Fruit fly (Drosophila melanogaster) whole organism, adult: ENCODE measurements around the gene CG10348.

ENCODE experiments used
- CG11617 ChIP-seq: fragments of 200-800 bp; sonication (Bioruptor generic); optimal IDR thresholded peaks from 2 replicates; lab custom pipeline; 2017; ENCODE audit warnings: mild to moderate bottlenecking, missing biosample characterization, missing genetic modification reagents, missing genetic modification characterization
- CG12768 ChIP-seq: fragments of 200-800 bp; sonication (Bioruptor generic); optimal IDR thresholded peaks from 2 replicates; lab custom pipeline; 2017; ENCODE audit warnings: missing biosample characterization, missing genetic modification characterization, mild to moderate bottlenecking, moderate library complexity, missing genetic modification reagents
- CG14711 ChIP-seq: fragments of 200-800 bp; sonication (Bioruptor generic); optimal IDR thresholded peaks from 2 replicates; lab custom pipeline; 2018; ENCODE audit warnings: missing biosample characterization, mild to moderate bottlenecking, missing genetic modification characterization, moderate library complexity
- CG1620 ChIP-seq: fragments of 200-800 bp; sonication (Bioruptor generic); optimal IDR thresholded peaks from 2 replicates; lab custom pipeline; 2016; ENCODE audit warnings: missing biosample characterization, missing genetic modification characterization
- CG33017 ChIP-seq: fragments of 200-800 bp; sonication (Bioruptor generic); optimal IDR thresholded peaks from 2 replicates; lab custom pipeline; 2018; ENCODE audit warnings: missing biosample characterization, mild to moderate bottlenecking, missing genetic modification characterization, moderate library complexity
- CG5204 ChIP-seq: fragments of 200-800 bp; sonication (Bioruptor generic); optimal IDR thresholded peaks from 2 replicates; lab custom pipeline; 2016; ENCODE audit warnings: missing biosample characterization, missing genetic modification characterization
- CG7045 ChIP-seq: fragments of 200-800 bp; sonication (Bioruptor generic); optimal IDR thresholded peaks from 2 replicates; lab custom pipeline; 2017; ENCODE audit warnings: missing biosample characterization, mild to moderate bottlenecking, missing genetic modification characterization
- CG7101 ChIP-seq: fragments of 200-800 bp; sonication (Bioruptor generic); optimal IDR thresholded peaks from 2 replicates; lab custom pipeline; 2018; ENCODE audit warnings: missing biosample characterization, mild to moderate bottlenecking, missing genetic modification characterization, moderate library complexity
- Clk ChIP-seq: fragments of 200-800 bp; sonication (Bioruptor generic); optimal IDR thresholded peaks from 2 replicates; lab custom pipeline; 2017; ENCODE audit warnings: missing biosample characterization, missing genetic modification characterization
- Crg-1 ChIP-seq: fragments of 200-800 bp; sonication (Bioruptor generic); optimal IDR thresholded peaks from 2 replicates; lab custom pipeline; 2016; ENCODE audit warnings: missing biosample characterization, missing genetic modification characterization
- Hr96 ChIP-seq: fragments of 200-800 bp; sonication (Bioruptor generic); optimal IDR thresholded peaks from 2 replicates; lab custom pipeline; 2016; ENCODE audit warnings: missing biosample characterization, missing genetic modification characterization
- Mnt ChIP-seq: fragments of 200-800 bp; sonication (Bioruptor generic); optimal IDR thresholded peaks from 2 replicates; lab custom pipeline; 2016; ENCODE audit warnings: missing biosample characterization, mild to moderate bottlenecking, missing genetic modification characterization
- bab1 ChIP-seq: fragments of 200-800 bp; sonication (Bioruptor generic); optimal IDR thresholded peaks from 3 replicates; lab custom pipeline; 2019; ENCODE audit warnings: missing biosample characterization, mild to moderate bottlenecking, missing genetic modification characterization, moderate library complexity
- cic ChIP-seq: fragments of 200-800 bp; sonication (Bioruptor generic); optimal IDR thresholded peaks from 2 replicates; lab custom pipeline; 2017; ENCODE audit warnings: missing biosample characterization, mild to moderate bottlenecking, missing genetic modification characterization, moderate library complexity
- cnc ChIP-seq, 2 experiments: fragments of >200 bp; optimal IDR thresholded peaks; 2 replicates each; lab custom pipeline; 2017
- kay ChIP-seq: fragments of 200-800 bp; sonication (Bioruptor generic); peaks from one replicate; lab custom pipeline; 2016; ENCODE audit warnings: missing biosample characterization, missing genetic modification characterization, borderline replicate concordance
- ovo ChIP-seq: fragments of 200-800 bp; sonication (Bioruptor generic); optimal IDR thresholded peaks from 2 replicates; lab custom pipeline; 2016; ENCODE audit warnings: missing biosample characterization, missing genetic modification characterization
- pad ChIP-seq: fragments of 200-800 bp; sonication (Bioruptor generic); optimal IDR thresholded peaks from 3 replicates; lab custom pipeline; 2017; ENCODE audit warnings: missing biosample characterization, missing genetic modification characterization, mild to moderate bottlenecking, moderate library complexity, missing genetic modification reagents
- tj ChIP-seq: fragments of 200-800 bp; sonication (Bioruptor generic); optimal IDR thresholded peaks from 3 replicates; lab custom pipeline; 2017; ENCODE audit warnings: missing biosample characterization, mild to moderate bottlenecking, missing genetic modification characterization, moderate library complexity
- toe ChIP-seq: fragments of 200-800 bp; sonication (Bioruptor generic); optimal IDR thresholded peaks from 2 replicates; lab custom pipeline; 2016; ENCODE audit warnings: missing biosample characterization, missing genetic modification characterization

CG10348 gene

DNA sequence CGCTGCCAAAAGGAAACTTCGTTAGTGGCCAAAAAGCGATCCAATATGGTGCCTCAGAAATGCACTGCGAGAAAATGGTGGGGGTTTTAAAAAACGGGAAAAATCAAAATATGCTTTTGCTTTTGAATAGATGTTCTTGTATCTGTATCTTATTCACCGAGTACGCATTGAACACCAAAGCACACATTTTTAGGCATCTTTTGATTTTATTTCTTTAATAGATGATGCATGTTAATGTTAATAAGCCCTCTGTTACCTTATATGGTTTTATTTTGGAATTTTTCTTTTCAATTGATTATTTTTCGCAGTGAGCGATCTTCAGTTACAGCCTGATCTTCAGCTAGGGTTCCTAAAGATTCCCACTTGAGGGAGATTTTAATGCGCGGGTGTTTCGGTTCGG is 11.6 kb upstream of the CG10348 start:
- TF ChIP-seq Hr96 (GFP tag; lab: Kevin White, UChicago): no peak
- TF ChIP-seq Mnt (GFP tag; lab: Kevin White, UChicago): no peak
- no peak for TF ChIP-seq CG7045 (GFP tag; lab: Kevin White, UChicago)
- TF ChIP-seq CG12768 (GFP tag; lab: Kevin White, UChicago): no peak
- TF ChIP-seq tj (GFP tag; lab: Kevin White, UChicago): no peak
- TF ChIP-seq CG1620 (GFP tag; lab: Kevin White, UChicago): no peak
- TF ChIP-seq pad (GFP tag; lab: Kevin White, UChicago): no peak
- no peak for TF ChIP-seq CG5204 (GFP tag; lab: Kevin White, UChicago)
- TF ChIP-seq Crg-1 (GFP tag; lab: Kevin White, UChicago): no peak

DNA sequence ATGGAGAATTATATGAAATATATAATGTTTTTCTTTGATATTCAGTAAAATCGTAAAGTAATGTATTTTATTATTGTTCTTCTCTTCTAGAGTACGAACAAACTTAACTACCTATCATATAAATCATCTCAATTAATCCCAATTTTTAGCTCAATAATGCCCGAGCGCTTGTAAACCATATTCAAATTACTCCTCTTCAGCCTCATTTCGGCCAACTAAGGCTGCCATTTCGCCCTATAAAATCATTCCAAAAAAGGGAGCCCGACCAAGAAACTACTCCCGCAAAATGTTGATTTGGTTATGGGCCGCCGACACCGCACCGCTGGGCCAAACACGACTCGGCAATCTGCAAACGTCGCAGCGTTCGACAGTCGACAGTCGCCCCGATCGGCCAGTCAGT is 10.4 kb upstream of the CG10348 start:
- no peak for TF ChIP-seq cnc (optimal IDR thresholded peaks at IDR 0.05; lab: Kevin White, UChicago)
- TF ChIP-seq kay (GFP tag; lab: Kevin White, UChicago): no peak

DNA sequence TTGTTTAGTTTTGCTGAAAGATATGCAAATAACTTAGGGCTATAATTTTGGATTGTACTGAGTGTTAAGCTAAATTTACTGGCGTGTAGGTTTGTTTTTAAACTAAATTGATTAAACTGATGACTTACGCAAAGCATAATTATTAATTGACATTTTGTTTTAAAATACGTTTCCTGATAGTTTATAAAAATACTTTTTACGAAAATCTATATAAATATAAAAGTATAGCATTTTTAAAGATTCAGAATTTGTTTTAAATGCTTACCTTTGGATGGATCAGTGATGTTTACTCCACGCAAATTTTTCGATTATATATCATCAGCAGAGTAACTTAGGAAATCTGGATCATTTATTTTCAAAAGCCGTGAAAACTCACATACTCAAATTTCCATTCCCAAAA is 7.7 kb upstream of the CG10348 start, which contains the start of the genes CG42752 and CG15167:
TSS of gene CG42752 (minus strand) at position 101 of the 400 bp plus-strand sequence.
TSS of gene CG15167 (plus strand) at position 349 of the 400 bp plus-strand sequence.
- TF ChIP-seq bab1 (GFP tag; lab: Kevin White, UChicago) (no peak), CG7045 (GFP tag; lab: Kevin White, UChicago) (no peak), Clk (GFP tag; lab: Kevin White, UChicago) (no peak), Mnt (GFP tag; lab: Kevin White, UChicago) (no peak), CG1620 (GFP tag; lab: Kevin White, UChicago) (no peak), kay (GFP tag; lab: Kevin White, UChicago) (no peak), cic (GFP tag; lab: Kevin White, UChicago) (no peak), tj (GFP tag; lab: Kevin White, UChicago) (no peak), CG11617 (no peak), ovo (GFP tag; lab: Kevin White, UChicago) (no peak), CG5204 (GFP tag; lab: Kevin White, UChicago) (no peak), Hr96 (GFP tag; lab: Kevin White, UChicago) (no peak), pad (GFP tag; lab: Kevin White, UChicago) (no peak), CG14711 (tag; lab: Kevin White, UChicago) (no peak), cnc (optimal IDR thresholded peaks at IDR 0.05; lab: Kevin White, UChicago) (no peak), Crg-1 (GFP tag; lab: Kevin White, UChicago) (no peak), CG33017 (tag; lab: Kevin White, UChicago) (no peak), CG7101 (tag; lab: Kevin White, UChicago) (no peak), toe (GFP tag; lab: Kevin White, UChicago) (no peak)

DNA sequence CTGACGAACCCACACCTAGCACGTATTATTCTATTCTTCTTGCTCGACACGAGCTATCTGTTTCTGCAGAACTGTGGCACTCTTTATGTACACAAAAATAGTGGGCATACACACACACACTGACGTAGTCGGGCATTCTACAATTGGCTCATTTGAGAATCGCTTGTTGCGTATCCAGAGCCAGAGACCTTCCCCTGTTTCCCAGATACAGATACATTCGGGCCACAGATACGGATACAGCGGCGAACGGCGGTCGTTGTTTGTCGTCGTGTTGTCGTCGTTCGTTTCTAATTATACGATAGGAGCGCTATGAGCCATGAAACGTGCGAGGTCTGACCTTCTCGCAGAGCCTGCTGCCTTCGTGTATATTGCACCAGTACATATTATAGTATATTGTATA is 4.9 kb upstream of the CG10348 start:
- no peak for TF ChIP-seq Clk (GFP tag; lab: Kevin White, UChicago)
- TF ChIP-seq cnc (optimal IDR thresholded peaks at IDR 0.05; lab: Kevin White, UChicago): no peak
- no peak for TF ChIP-seq cic (GFP tag; lab: Kevin White, UChicago)
- no peak for TF ChIP-seq ovo (GFP tag; lab: Kevin White, UChicago)
- no peak for TF ChIP-seq Crg-1 (GFP tag; lab: Kevin White, UChicago)
- no peak for TF ChIP-seq pad (GFP tag; lab: Kevin White, UChicago)
- no peak for TF ChIP-seq bab1 (GFP tag; lab: Kevin White, UChicago)
- TF ChIP-seq tj (GFP tag; lab: Kevin White, UChicago): no peak
- TF ChIP-seq kay (GFP tag; lab: Kevin White, UChicago): no peak
- TF ChIP-seq CG7045 (GFP tag; lab: Kevin White, UChicago): no peak
- no peak for TF ChIP-seq CG12768 (GFP tag; lab: Kevin White, UChicago)
- TF ChIP-seq CG7101 (tag; lab: Kevin White, UChicago): no peak
- TF ChIP-seq CG5204 (GFP tag; lab: Kevin White, UChicago): no peak

DNA sequence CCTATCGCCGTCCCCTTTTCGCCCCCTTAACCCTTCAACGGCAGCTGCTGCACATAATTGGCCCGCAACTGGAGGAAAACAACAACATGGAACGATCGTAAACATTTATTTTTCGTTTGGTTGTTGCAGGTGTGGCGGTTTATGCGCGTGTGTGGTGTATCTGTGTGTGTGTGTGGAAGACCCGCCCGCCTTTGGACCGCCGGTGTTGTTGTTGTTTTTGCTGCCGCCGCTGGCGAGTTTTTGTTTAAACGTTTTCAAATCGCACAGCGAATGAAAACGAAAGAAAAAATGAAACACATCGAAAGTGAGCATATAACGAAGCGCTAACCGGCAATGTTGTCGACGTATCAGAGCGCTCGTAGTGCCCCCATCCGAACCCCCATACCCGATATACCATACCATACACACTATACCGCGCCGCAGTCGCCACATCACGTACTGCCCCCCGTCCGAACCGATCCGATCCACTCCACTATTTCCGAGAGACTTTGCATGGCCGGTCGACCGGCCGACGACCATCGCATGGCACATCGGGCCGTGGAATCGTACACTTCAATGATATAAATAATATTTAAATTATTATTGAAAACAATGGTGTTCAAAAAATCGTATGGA is 3.3 kb upstream of the CG10348 start:
- TF ChIP-seq CG11617: no peak

DNA sequence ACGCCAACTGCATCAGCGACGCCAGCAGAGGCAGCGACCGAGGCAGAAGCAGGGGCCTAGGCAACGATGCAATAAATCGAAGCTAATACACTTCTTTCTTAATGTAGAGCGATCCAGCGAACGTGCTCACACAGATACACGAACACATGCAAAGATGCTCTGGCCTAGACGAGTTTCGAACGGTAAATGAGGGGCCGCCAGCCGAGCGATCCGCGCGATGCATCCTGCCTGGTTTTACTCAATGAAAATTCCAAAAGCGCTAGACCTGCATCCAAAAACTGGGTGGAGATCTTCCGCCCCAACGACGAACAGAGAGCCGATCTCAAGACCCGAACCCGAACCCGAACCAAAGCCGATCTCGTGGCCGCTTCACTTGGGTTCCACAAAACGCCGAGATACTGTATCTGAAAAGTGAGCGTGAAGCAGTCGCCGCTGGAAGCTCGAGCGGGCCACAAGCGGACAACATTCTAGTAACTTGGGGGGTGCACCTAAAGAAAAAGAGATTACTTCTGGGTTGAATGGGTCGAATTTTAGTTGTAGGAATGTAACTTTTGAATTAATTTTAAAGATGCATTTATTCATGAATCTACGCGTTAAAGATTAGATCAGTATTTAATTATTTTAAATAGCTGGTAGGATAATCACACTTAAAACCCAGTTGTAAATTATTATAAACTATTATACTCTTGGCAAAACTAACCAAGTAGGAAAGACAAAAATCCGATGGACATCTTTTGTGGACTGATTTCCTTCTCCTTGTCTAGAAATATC is 621 bp upstream of the CG10348 start:
- no peak for TF ChIP-seq kay (GFP tag; lab: Kevin White, UChicago)
- TF ChIP-seq ovo (GFP tag; lab: Kevin White, UChicago): peak; percentile 90
- no peak for TF ChIP-seq CG7101 (tag; lab: Kevin White, UChicago)
- TF ChIP-seq Mnt (GFP tag; lab: Kevin White, UChicago): no peak
- TF ChIP-seq CG33017 (tag; lab: Kevin White, UChicago): no peak
- TF ChIP-seq CG7045 (GFP tag; lab: Kevin White, UChicago): no peak
- TF ChIP-seq cic (GFP tag; lab: Kevin White, UChicago): peak; percentile 64
